Worm (Caenorhabditis elegans) whole organism, L4/young adult: Measurements from ENCODE around the gene lpd-7.

Source experiments
- W03F9.2 ChIP-seq: fragments of 150-350 bp; optimal IDR thresholded peaks from 2 replicates; lab custom pipeline; 2014; ENCODE audit warnings: missing biosample characterization, missing genetic modification characterization
- dao-5 ChIP-seq: sonication (generic microtip); optimal IDR thresholded peaks from 2 replicates; lab custom pipeline; 2016; ENCODE audit warnings: missing genotype, missing genetic modification characterization, moderate library complexity, missing compliant biosample characterization

DNA sequence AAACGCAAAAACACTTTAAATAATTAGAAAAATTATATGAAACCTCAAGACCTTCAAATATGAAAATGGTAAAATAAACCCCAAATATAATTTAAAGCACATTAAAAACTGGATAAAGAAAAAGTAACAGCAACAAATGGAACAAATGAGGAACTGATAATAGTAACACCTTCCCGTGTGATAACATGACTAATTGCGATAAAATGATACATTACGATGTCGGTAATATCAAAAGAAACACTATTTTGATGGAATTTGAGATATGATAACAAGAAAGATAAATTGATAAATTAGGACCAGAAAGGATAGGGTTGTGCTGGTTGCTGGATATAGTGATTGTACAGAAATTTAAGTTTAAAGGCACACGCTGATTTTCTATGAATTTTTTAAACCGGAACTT, 31.1 kb upstream of the lpd-7 start:
- no peak for TF ChIP-seq W03F9.2 (tag; lab: Kevin White, UChicago)
- no peak for TF ChIP-seq dao-5
